Worm (Caenorhabditis elegans) whole organism, late embryonic: ENCODE results near the gene sod-5.

Source experiments
- F13H6.1 ChIP-seq: sonication (generic microtip); optimal IDR thresholded peaks from 2 replicates; lab custom pipeline; 2016; ENCODE audit warnings: missing genetic modification characterization, missing compliant biosample characterization
- ceh-22 ChIP-seq: sonication (generic microtip); optimal IDR thresholded peaks from 2 replicates; lab custom pipeline; 2017; ENCODE audit warnings: missing biosample characterization, missing genetic modification characterization
- ceh-34 ChIP-seq: sonication (generic microtip); optimal IDR thresholded peaks from 2 replicates; lab custom pipeline; 2016; ENCODE audit warnings: mild to moderate bottlenecking, missing genetic modification characterization, missing compliant biosample characterization
- dve-1 ChIP-seq: sonication (generic microtip); optimal IDR thresholded peaks from 2 replicates; lab custom pipeline; 2017; ENCODE audit warnings: antibody characterized with exemption, mild to moderate bottlenecking, missing genetic modification characterization, missing compliant biosample characterization
- elt-2 ChIP-seq: sonication (generic microtip); optimal IDR thresholded peaks from 2 replicates; lab custom pipeline; 2016; ENCODE audit warnings: missing genetic modification reagents, missing genetic modification characterization, missing compliant biosample characterization
- fkh-10 ChIP-seq: fragments of 150-350 bp; optimal IDR thresholded peaks from 2 replicates; lab custom pipeline; 2014; ENCODE audit warnings: missing biosample characterization, missing genetic modification reagents, missing genetic modification characterization
- lim-6 ChIP-seq: sonication (generic microtip); optimal IDR thresholded peaks from 2 replicates; lab custom pipeline; 2016; ENCODE audit warnings: missing genetic modification characterization, missing compliant biosample characterization
- nhr-232 ChIP-seq: sonication (generic microtip); optimal IDR thresholded peaks from 2 replicates; lab custom pipeline; 2016; ENCODE audit warnings: missing genetic modification characterization, missing compliant biosample characterization
- pag-3 ChIP-seq: sonication (generic microtip); optimal IDR thresholded peaks from 2 replicates; lab custom pipeline; 2016; ENCODE audit warnings: missing compliant biosample characterization, missing genetic modification characterization, borderline replicate concordance
- pha-4 ChIP-seq: fragments of 150-350 bp; optimal IDR thresholded peaks from 2 replicates; lab custom pipeline; 2018; ENCODE audit warnings: missing biosample characterization, missing genetic modification reagents, missing genetic modification characterization
- pros-1 ChIP-seq: fragments of 150-350 bp; optimal IDR thresholded peaks from 2 replicates; lab custom pipeline; 2014; ENCODE audit warnings: missing biosample characterization, missing genetic modification reagents, missing genetic modification characterization
- ref-2 ChIP-seq: sonication (generic microtip); optimal IDR thresholded peaks from 2 replicates; lab custom pipeline; 2016; ENCODE audit warnings: missing genetic modification characterization, missing compliant biosample characterization

- TF ChIP-seq nhr-232 (tag; lab: Kevin White, UChicago) (no peak), ceh-22 (tag; lab: Kevin White, UChicago) (no peak), ceh-34 (no peak), dve-1 (tag; lab: Kevin White, UChicago) (no peak), fkh-10 (GFP tag; lab: Kevin White, UChicago) (no peak), elt-2 (tag; lab: Kevin White, UChicago) (no peak), F13H6.1 (tag; lab: Kevin White, UChicago) (no peak), lim-6 (tag; lab: Kevin White, UChicago) (no peak), ref-2 (tag; lab: Kevin White, UChicago) (no peak), pag-3 (tag; lab: Kevin White, UChicago) (no peak), pha-4 (tag; lab: Kevin White, UChicago) (no peak), pros-1 (tag; lab: Kevin White, UChicago) (no peak)
Measured at ce11 chrII:4460297-4460696, 42.9 kb downstream of the sod-5 start.
